Fruit fly (Drosophila melanogaster): Measurements from ENCODE around the gene RPA2.

The RPA2 gene

dm6 chr2L:20918733-20919132 lies 7.2 kb downstream of the RPA2 start, which contains the start of the genes CG43739 and sky (continued):
- TF ChIP-seq zfh1 (GFP tag; IDR thresholded peaks at IDR 0.05), result peak; percentile 58; the same call in 2 of the 3 replicates
- TF ChIP-seq Dref (GFP tag; IDR thresholded peaks at IDR 0.05), result peak; percentile 94
- TF ChIP-seq nerfin-2 (GFP tag; IDR thresholded peaks at IDR 0.05; ENCODE audit: partially characterized antibody), result peak; percentile 72
- peak; percentile 59 for TF ChIP-seq CHES-1-like (GFP tag; optimal IDR thresholded peaks at IDR 0.05)
- TF ChIP-seq CG17612 (GFP tag; IDR thresholded peaks at IDR 0.05), result peak; percentile 17; the same call in 1 of the 2 replicates
- no peak for TF ChIP-seq CG31224 (GFP tag; IDR thresholded peaks at IDR 0.05)
- TF ChIP-seq CG12391 (tag; optimal IDR thresholded peaks at IDR 0.05), result peak; percentile 24
- TF ChIP-seq CG10654 (GFP tag; optimal IDR thresholded peaks at IDR 0.05), result peak; percentile 17
- TF ChIP-seq ttk (GFP tag; IDR thresholded peaks at IDR 0.05), result 0 out of 2 replicates have a peak, but pooled peaks have one; percentile 18
- TF ChIP-seq cato (GFP tag; optimal IDR thresholded peaks at IDR 0.05; ENCODE audit: borderline replicate concordance), result no peak
- peak; percentile 10 for TF ChIP-seq Abd-B (GFP tag; optimal IDR thresholded peaks at IDR 0.05)
- peak; percentile 11; the same call in 1 of the 2 replicates for TF ChIP-seq CG4360 (GFP tag; IDR thresholded peaks at IDR 0.05)
- peak; percentile 27 for TF ChIP-seq pho (GFP tag; optimal IDR thresholded peaks at IDR 0.05)
- peak; percentile 20 for TF ChIP-seq bab2 (GFP tag; optimal IDR thresholded peaks at IDR 0.05)
- TF ChIP-seq gro (GFP tag; optimal IDR thresholded peaks at IDR 0.05), result peak; percentile 68
- peak; percentile 15 to 52 for TF ChIP-seq dpn (GFP tag; optimal IDR thresholded peaks at IDR 0.05)
- peak; percentile 87 for TF ChIP-seq Dll (GFP tag; IDR thresholded peaks at IDR 0.05; ENCODE audit: partially characterized antibody)
- peak; percentile 1 for TF ChIP-seq grau (tag; optimal IDR thresholded peaks at IDR 0.05)
- TF ChIP-seq CG9215 (GFP tag; IDR thresholded peaks at IDR 0.05), result 0 out of 2 replicates have a peak, but pooled peaks have one; percentile 17
- TF ChIP-seq mam (GFP tag; optimal IDR thresholded peaks at IDR 0.05), result peak; percentile 63
- peak; percentile 91 for TF ChIP-seq nerfin-1 (tag; optimal IDR thresholded peaks at IDR 0.05)
- TF ChIP-seq dm (GFP tag; optimal IDR thresholded peaks at IDR 0.05), result peak; percentile 21
- peak; percentile 74 for TF ChIP-seq sens (GFP tag)
- no peak for TF ChIP-seq sima (GFP tag; optimal IDR thresholded peaks at IDR 0.05)
- peak; percentile 51 for TF ChIP-seq vfl (GFP tag; optimal IDR thresholded peaks at IDR 0.05)
- peak; percentile 91 for TF ChIP-seq amos (GFP tag; IDR thresholded peaks at IDR 0.05; ENCODE audit: partially characterized antibody)
- TF ChIP-seq tup (GFP tag; optimal IDR thresholded peaks at IDR 0.05), result no peak
- peak; percentile 95 for TF ChIP-seq CG10267 (tag; optimal IDR thresholded peaks at IDR 0.05)
- TF ChIP-seq fu2 (GFP tag; optimal IDR thresholded peaks at IDR 0.05), result peak; percentile 37
- peak; percentile 39 for TF ChIP-seq Bteb2 (GFP tag; optimal IDR thresholded peaks at IDR 0.05)
- TF ChIP-seq row (GFP tag; IDR thresholded peaks at IDR 0.05), result peak; percentile 47; the same call in 2 of the 3 replicates
- peak; percentile 37; the same call in 1 of the 4 replicates for TF ChIP-seq Gug (GFP tag; IDR thresholded peaks at IDR 0.05)
- TF ChIP-seq CG3281 (GFP tag; optimal IDR thresholded peaks at IDR 0.05), result no peak
- peak; percentile 88 for TF ChIP-seq CG13287 (GFP tag; IDR thresholded peaks at IDR 0.05; ENCODE audit: partially characterized antibody)
- peak; percentile 36; the same call in 1 of the 2 replicates for TF ChIP-seq HLH3B (GFP tag; IDR thresholded peaks at IDR 0.05)
- TF ChIP-seq dimm (GFP tag; IDR thresholded peaks at IDR 0.05), result no peak
- TF ChIP-seq chn (GFP tag; optimal IDR thresholded peaks at IDR 0.05), result peak; percentile 16
- TF ChIP-seq CG9609 (GFP tag; optimal IDR thresholded peaks at IDR 0.05), result peak; percentile 31
- TF ChIP-seq Deaf1 (tag; optimal IDR thresholded peaks at IDR 0.05), result peak; percentile 24
- peak; percentile 67 for TF ChIP-seq zfh2 (GFP tag; optimal IDR thresholded peaks at IDR 0.05)
- peak; percentile 17 for TF ChIP-seq CG12104 (GFP tag; optimal IDR thresholded peaks at IDR 0.05)
- peak; percentile 9 for TF ChIP-seq scrt (GFP tag; optimal IDR thresholded peaks at IDR 0.05)
- peak; percentile 41; the same call in 1 of the 2 replicates for TF ChIP-seq CG6272 (GFP tag; IDR thresholded peaks at IDR 0.05)
- TF ChIP-seq HmgD (GFP tag; optimal IDR thresholded peaks at IDR 0.05), result peak; percentile 72
- peak; percentile 0 for TF ChIP-seq gem (tag; optimal IDR thresholded peaks at IDR 0.05)
- TF ChIP-seq unc-4 (GFP tag; IDR thresholded peaks at IDR 0.05; ENCODE audit: partially characterized antibody), result peak; percentile 79
- TF ChIP-seq CG6683 (GFP tag; optimal IDR thresholded peaks at IDR 0.05), result no peak
- peak; percentile 35 for TF ChIP-seq CG12659 (GFP tag; optimal IDR thresholded peaks at IDR 0.05)
